Fruit fly (Drosophila melanogaster) whole organism, pupa: ENCODE measurements around the gene Nf-YC.

Source experiments
- CG13204 ChIP-seq: fragments of 200-800 bp; sonication (Bioruptor generic); optimal IDR thresholded peaks from 2 replicates; lab custom pipeline; 2018; ENCODE audit warnings: missing biosample characterization, mild to moderate bottlenecking, missing genetic modification characterization, moderate library complexity
- CG15710 ChIP-seq: fragments of 200-800 bp; sonication (Bioruptor generic); optimal IDR thresholded peaks from 2 replicates; lab custom pipeline; 2018; ENCODE audit warnings: missing biosample characterization, mild to moderate bottlenecking, missing genetic modification characterization, moderate library complexity
- CG34367 ChIP-seq: fragments of 200-800 bp; sonication (Bioruptor generic); optimal IDR thresholded peaks from 2 replicates; lab custom pipeline; 2018; ENCODE audit warnings: missing biosample characterization, mild to moderate bottlenecking, missing genetic modification characterization
- CG8301 ChIP-seq: fragments of 200-800 bp; sonication (Bioruptor generic); optimal IDR thresholded peaks from 2 replicates; lab custom pipeline; 2018; ENCODE audit warnings: missing biosample characterization, mild to moderate bottlenecking, missing genetic modification characterization
- CG9948 ChIP-seq: fragments of 200-800 bp; sonication (Bioruptor generic); optimal IDR thresholded peaks from 2 replicates; lab custom pipeline; 2018; ENCODE audit warnings: missing biosample characterization, mild to moderate bottlenecking, missing genetic modification characterization, moderate library complexity
- EcR ChIP-seq: fragments of 200-800 bp; sonication (Bioruptor generic); optimal IDR thresholded peaks from 3 replicates; lab custom pipeline; 2019; ENCODE audit warnings: missing biosample characterization, missing genetic modification characterization, mild to moderate bottlenecking, moderate library complexity, missing genetic modification reagents
- Pif1B ChIP-seq: fragments of 200-800 bp; sonication (Bioruptor generic); optimal IDR thresholded peaks from 3 replicates; lab custom pipeline; 2016; ENCODE audit warnings: missing biosample characterization, missing genetic modification characterization
- Snoo ChIP-seq: fragments of 200-800 bp; sonication (Bioruptor generic); optimal IDR thresholded peaks from 3 replicates; lab custom pipeline; 2017; ENCODE audit warnings: missing biosample characterization, mild to moderate bottlenecking, missing genetic modification characterization, inconsistent platforms

DNA sequence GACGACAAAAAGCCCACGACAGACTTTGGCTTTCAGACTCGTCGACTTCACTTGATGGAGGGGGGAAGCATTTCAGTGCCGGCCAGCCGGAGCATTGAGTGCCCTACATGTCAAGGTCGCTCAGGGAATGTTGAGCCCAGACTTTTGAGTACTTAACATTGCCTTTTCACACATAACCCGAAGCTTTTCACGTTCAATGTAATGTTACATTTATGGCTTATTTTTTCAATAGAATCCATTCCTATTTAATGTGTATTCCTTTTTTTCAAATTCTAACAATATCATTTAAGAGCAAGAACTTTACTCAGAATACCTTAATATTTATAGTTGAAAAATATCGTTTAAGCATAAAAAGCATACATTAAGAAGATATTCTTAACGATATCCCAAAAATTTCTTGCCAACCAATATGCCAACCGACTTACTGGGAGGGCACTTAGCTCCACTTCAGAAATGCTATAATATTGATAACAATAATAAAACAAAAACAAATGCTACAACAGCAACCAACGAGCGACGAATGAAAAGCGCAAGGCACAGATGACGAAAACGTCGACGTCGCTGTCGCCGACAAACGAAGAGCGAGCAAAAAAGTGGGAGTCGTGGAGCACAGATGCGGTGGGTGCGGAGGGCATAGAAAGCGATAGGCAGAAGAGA lies 39.2 kb upstream of the Nf-YC start:
- TF ChIP-seq CG13204 (GFP tag; lab: Kevin White, UChicago) (peak; percentile 66), CG8301 (peak; percentile 82), EcR (GFP tag; lab: Kevin White, UChicago) (no peak), CG9948 (peak; percentile 70), CG15710 (tag; lab: Kevin White, UChicago) (peak; percentile 59), Snoo (tag; lab: Kevin White, UChicago) (peak; percentile 84), CG34367 (tag; lab: Kevin White, UChicago) (peak; percentile 55), Pif1B (peak; percentile 42)
